Worm (Caenorhabditis elegans): ENCODE results near the gene ZK863.1.

Gene ZK863.1

DNA sequence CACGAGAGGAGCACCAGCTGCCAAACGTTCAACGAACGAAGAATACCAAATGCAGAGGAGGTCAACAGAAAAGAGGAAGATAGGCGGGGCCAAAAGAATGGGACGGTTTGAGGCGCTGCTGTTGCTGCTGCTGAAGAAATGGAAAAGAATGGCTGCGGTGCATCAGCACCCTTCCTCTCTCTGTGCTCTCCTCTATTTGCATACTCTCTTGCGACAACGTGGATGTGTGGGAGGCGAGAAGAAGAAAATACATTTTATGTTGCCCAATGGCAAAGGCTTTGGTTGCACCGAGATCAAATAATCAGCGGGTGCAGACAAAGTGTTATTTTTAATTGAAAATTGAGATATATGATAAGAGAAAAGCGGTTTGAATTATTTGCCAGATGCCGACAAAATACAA lies 11.6 kb downstream of the ZK863.1 start:
- no peak for TF ChIP-seq lsy-2 (tag; optimal IDR thresholded peaks at IDR 0.05)
- TF ChIP-seq ceh-83 (GFP tag; optimal IDR thresholded peaks at IDR 0.05), result no peak
- no peak for TF ChIP-seq bed-3 (GFP tag; optimal IDR thresholded peaks at IDR 0.05)

DNA sequence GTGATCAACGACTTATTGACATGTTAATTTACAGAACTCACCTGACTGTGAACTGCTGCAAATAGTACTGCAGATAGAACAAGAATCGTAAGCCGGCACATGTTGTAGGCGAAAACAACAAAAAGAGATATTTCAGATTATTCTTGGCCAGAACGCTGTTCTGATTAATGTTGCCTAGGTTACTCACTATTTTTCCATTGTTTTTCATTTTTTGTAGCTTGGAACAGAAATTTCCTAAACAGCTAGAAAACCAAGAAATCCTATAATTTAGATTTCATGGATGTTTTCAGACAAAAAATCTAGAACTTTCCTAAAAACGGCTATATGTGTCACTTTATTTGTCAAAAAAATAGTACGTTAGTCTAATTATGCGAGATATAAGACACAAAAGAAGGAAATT lies 15.5 kb downstream of the ZK863.1 start, which contains the start of gene C27A7.9:
Gene C27A7.9 (minus strand): TSS at position 101 of the 400 bp plus-strand sequence.
- TF ChIP-seq nhr-12 (tag; optimal IDR thresholded peaks at IDR 0.05) (no peak), lin-13 (tag; optimal IDR thresholded peaks at IDR 0.05) (no peak), flh-1 (GFP tag; optimal IDR thresholded peaks at IDR 0.05) (no peak), hlh-1 (tag; optimal IDR thresholded peaks at IDR 0.05) (no peak)

- TF ChIP-seq M03D4.4 (tag; optimal IDR thresholded peaks at IDR 0.05) (no peak), ceh-43 (GFP tag; optimal IDR thresholded peaks at IDR 0.05) (no peak), lsy-2 (tag; optimal IDR thresholded peaks at IDR 0.05) (no peak), hlh-1 (tag; optimal IDR thresholded peaks at IDR 0.05) (no peak), elt-3 (tag; optimal IDR thresholded peaks at IDR 0.05) (no peak), flh-1 (GFP tag; optimal IDR thresholded peaks at IDR 0.05) (no peak), blmp-1 (tag; optimal IDR thresholded peaks at IDR 0.05) (no peak), ceh-83 (GFP tag; optimal IDR thresholded peaks at IDR 0.05) (no peak)
Observed at ce11 chrV:12153784-12154183, 16.2 kb downstream of the ZK863.1 start.

DNA sequence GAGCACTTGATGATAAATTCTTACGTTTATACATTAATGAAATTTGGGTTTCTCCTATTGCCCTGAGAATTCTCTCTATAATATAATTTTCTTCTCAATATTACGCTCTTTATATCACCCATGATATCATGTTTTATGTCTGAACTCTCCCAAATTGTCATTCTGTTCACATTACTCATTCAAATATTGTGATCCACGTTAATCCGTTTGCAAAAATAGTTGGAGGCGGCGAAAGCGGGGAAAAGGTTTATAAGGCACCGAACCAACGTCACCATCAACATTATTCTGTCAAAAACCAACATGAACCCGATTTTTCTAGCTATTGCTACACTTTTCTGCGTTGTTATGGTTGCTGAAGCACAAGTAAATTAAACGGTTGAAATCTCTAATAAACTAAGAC lies 17.2 kb downstream of the ZK863.1 start, which contains the start of gene C27A7.8:
Gene C27A7.8 (plus strand): TSS at position 301 of the 400 bp plus-strand sequence.
- TF ChIP-seq unc-39 (tag; optimal IDR thresholded peaks at IDR 0.05), result no peak
- TF ChIP-seq hlh-1 (tag; optimal IDR thresholded peaks at IDR 0.05), result no peak
- no peak for TF ChIP-seq elt-1 (tag; optimal IDR thresholded peaks at IDR 0.05; ENCODE audit: borderline replicate concordance, insufficient read depth)
- no peak for TF ChIP-seq nhr-12 (tag; optimal IDR thresholded peaks at IDR 0.05)

- no peak for TF ChIP-seq ham-2 (GFP tag; optimal IDR thresholded peaks at IDR 0.05)
- no peak for TF ChIP-seq hlh-1 (tag; optimal IDR thresholded peaks at IDR 0.05)
- TF ChIP-seq elt-1 (tag; optimal IDR thresholded peaks at IDR 0.05; ENCODE audit: borderline replicate concordance, insufficient read depth), result no peak
- no peak for TF ChIP-seq lin-13 (tag; optimal IDR thresholded peaks at IDR 0.05)
- TF ChIP-seq zip-8 (tag; optimal IDR thresholded peaks at IDR 0.05), result no peak
- no peak for TF ChIP-seq snpc-4 (tag; optimal IDR thresholded peaks at IDR 0.05)
- TF ChIP-seq sptf-1 (tag; optimal IDR thresholded peaks at IDR 0.05), result no peak
- TF ChIP-seq sem-2 (GFP tag; optimal IDR thresholded peaks at IDR 0.05), result no peak
- TF ChIP-seq lsy-2 (tag; optimal IDR thresholded peaks at IDR 0.05), result no peak
- TF ChIP-seq nhr-28 (tag; optimal IDR thresholded peaks at IDR 0.05), result no peak
- no peak for TF ChIP-seq blmp-1 (tag; optimal IDR thresholded peaks at IDR 0.05)
- no peak for TF ChIP-seq M03D4.4 (tag; optimal IDR thresholded peaks at IDR 0.05)
- TF ChIP-seq unc-120 (tag; optimal IDR thresholded peaks at IDR 0.05; ENCODE audit: poor library complexity, severe bottlenecking), result no peak
- TF ChIP-seq nhr-12 (tag; optimal IDR thresholded peaks at IDR 0.05), result no peak
- TF ChIP-seq cnd-1 (tag; optimal IDR thresholded peaks at IDR 0.05), result no peak
- TF ChIP-seq mab-5 (tag; optimal IDR thresholded peaks at IDR 0.05), result no peak
Observed at ce11 chrV:12150607-12151006, 19.4 kb downstream of the ZK863.1 start, which contains the start of gene che-11. Gene che-11, minus strand, starts transcription at chrV:12150707.

DNA sequence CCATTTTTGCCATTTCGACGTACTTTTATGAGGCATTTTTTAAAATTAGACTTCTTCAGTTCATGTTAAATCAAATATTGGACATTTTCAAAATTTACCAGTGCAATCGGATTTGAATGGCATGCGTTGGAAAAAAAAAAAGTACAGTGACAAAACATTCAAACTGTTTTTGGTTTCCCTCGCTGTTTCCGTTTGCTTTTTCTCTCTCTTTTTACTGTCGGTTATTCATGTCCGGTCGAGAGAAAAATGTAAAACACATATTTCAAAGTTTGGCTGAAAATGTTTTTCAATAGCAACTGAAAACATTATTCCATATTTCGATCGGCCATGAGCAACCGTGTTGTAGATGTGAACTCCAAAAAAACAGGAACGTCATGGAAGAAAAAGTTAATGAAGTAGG lies 29.4 kb downstream of the ZK863.1 start, which contains the start of gene C27A7.3:
Gene C27A7.3 (plus strand): TSS at position 301 of the 400 bp plus-strand sequence.
- TF ChIP-seq lin-13 (tag; optimal IDR thresholded peaks at IDR 0.05) (no peak), ceh-39 (tag; optimal IDR thresholded peaks at IDR 0.05) (no peak), M03D4.4 (tag; optimal IDR thresholded peaks at IDR 0.05) (no peak), lin-32 (GFP tag; optimal IDR thresholded peaks at IDR 0.05) (no peak), unc-62 (GFP tag; optimal IDR thresholded peaks at IDR 0.05) (no peak), ces-1 (GFP tag; optimal IDR thresholded peaks at IDR 0.05) (no peak), bed-3 (GFP tag; optimal IDR thresholded peaks at IDR 0.05) (no peak), mab-5 (tag; optimal IDR thresholded peaks at IDR 0.05) (no peak), blmp-1 (tag; optimal IDR thresholded peaks at IDR 0.05) (no peak)

- TF ChIP-seq lin-13 (tag; optimal IDR thresholded peaks at IDR 0.05), result no peak
- TF ChIP-seq bed-3 (GFP tag; optimal IDR thresholded peaks at IDR 0.05), result no peak
- no peak for TF ChIP-seq ces-1 (GFP tag; optimal IDR thresholded peaks at IDR 0.05)
- no peak for TF ChIP-seq ceh-43 (GFP tag; optimal IDR thresholded peaks at IDR 0.05)
Observed at ce11 chrV:12137942-12138341, 32.1 kb downstream of the ZK863.1 start.
